Fruit fly (Drosophila melanogaster) ovary, adult (tissue): Measurements from ENCODE around the gene pinta.

Experiments
- CG17801 ChIP-seq: fragments of 200-800 bp; optimal IDR thresholded peaks from 2 replicates; lab custom pipeline; 2019; ENCODE audit warnings: missing biosample characterization, mild to moderate bottlenecking, missing genetic modification characterization, moderate library complexity; ENCODE audit not compliant: partially characterized antibody

Gene pinta

dm6 chr3R:22424602-22425190, at the start of gene pinta:
Gene pinta, minus strand, starts transcription at chr3R:22424929.
- TF ChIP-seq CG17801, result peak; percentile 57

DNA sequence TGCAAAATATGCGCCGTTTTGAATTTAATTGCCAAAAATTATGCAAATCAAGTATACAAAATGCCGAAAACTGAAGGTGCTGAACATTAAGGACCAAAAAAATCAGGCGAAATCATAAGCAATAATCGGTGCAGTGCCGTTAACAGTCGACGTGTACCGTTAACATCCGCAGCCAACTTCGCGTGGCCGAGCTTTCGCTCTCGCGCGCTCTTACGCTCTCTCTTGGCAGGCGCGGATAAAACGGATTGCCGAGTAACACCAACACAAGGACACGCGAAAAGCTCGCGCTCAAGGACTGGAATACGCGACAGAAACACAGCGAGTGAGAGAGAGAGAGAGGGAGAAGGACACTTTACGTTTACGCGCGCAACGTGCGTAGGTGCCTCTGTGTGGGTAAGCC, 45.3 kb upstream of the pinta start:
- TF ChIP-seq CG17801, result no peak

DNA sequence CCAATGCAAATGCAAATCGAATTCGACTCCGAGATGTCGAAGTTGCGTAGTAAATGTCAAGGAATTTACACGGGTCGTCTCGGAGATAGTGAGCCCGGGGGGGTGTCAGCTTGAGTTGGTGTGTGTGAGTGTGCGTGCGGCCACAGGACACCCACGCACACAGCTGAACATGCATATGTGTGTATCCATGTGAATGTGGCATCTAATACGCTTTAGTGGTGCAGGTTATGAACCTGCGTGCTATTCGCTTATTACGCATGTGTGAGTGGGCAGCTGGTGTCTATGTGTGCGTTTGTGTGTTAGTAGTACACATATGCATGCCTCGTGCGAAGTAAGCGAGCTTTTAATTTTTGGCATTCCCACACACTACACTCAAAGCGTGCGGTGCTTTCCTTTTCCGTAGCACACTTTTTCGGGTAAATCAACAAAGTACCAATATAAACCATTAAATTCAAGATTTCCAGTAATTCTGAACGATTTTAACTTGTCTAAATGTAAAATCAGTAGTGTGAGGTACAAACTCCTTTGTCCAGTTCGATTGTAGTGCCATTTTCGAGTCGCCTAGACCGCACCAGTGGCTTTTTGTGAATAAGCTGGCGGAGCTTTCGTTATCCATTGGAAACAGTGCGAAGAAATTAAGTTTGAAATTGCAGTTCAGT, 44.2 kb upstream of the pinta start:
- TF ChIP-seq CG17801, result no peak

DNA sequence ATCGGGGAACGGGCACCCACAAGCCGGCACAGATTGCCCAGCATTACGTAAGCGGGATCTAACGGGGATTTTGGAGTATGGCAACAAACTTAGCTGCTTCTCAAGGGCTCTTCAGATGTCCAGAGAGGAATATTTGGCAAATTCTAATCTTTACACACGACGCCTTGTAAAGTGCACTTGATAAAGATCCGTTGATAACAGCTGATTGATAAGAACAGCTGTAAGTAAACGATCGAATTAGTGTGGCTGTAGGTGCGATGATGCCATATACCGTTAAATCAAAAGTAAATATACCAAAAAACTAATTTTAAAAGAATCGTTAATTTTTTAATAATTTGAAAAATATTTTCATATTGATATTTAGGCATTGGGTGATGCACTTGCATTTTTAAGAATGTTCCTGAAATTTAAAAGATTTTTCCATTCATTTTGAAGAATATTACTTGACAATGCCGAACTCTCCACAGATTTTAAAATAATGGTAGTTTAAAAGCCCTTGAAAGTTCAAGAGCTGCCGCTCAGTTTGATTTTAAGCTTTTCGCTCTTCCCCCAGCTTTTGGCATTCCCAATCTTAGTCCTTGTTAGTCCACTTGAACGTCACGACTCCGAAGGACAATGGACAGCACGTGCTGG, 43.3 kb upstream of the pinta start, which contains the start of the genes CG5377 and Nrx-1:
CG5377 (minus strand) TSS at position 219 of the 633 bp plus-strand sequence.
Nrx-1 (plus strand) TSS at position 574 of the 633 bp plus-strand sequence.
- peak; percentile 32 for TF ChIP-seq CG17801

DNA sequence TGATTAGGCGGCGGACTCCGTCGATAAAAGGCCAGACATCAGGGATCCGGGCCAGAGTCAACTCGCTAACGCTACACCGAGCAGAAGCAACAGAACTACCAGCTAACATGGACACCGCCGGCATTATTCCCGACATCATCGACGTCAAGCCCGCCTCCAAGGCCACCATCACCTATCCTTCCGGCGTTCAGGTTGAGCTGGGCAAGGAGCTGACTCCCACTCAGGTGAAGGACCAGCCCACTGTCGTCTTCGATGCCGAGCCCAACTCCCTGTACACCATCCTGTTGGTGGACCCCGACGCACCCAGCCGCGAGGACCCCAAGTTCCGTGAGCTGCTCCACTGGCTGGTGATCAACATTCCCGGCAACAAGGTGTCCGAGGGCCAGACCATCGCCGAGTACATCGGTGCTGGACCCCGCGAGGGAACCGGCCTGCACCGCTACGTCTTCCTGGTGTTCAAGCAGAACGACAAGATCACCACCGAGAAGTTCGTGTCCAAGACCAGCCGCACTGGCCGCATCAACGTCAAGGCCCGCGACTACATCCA, 41.3 kb upstream of the pinta start, which contains the start of gene Pebp1:
Pebp1 (plus strand) TSS at position 51 of the 547 bp plus-strand sequence.
- TF ChIP-seq CG17801, result no peak

DNA sequence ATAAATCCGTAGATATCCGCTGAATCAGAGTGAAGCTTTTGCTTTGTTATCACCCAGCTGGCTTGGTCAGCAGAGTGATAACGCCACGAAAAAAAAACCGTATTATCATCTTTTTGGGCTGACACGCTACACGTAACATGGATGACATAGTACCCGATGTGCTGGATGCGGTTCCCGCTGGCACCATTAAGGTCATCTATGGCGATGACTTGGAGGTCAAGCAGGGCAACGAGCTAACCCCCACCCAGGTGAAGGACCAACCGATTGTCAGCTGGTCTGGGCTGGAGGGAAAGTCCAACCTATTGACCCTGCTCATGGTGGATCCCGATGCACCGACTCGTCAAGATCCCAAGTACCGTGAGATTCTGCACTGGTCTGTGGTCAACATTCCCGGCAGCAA, 40.4 kb upstream of the pinta start:
- TF ChIP-seq CG17801, result no peak

- TF ChIP-seq CG17801, result peak; percentile 49
Measured at dm6 chr3R:22464611-22465113, 39.9 kb upstream of the pinta start, which contains the start of gene CG7054. Gene CG7054, plus strand, starts transcription at chr3R:22464985.

- no peak for TF ChIP-seq CG17801
Measured at dm6 chr3R:22461673-22462585, 37.2 kb upstream of the pinta start, which contains the start of the genes Rpn7 and AP-2mu. Gene Rpn7, minus strand, starts transcription at chr3R:22462054. Gene AP-2mu, plus strand, starts transcription at chr3R:22462455.

dm6 chr3R:22456007-22456406, 31.3 kb upstream of the pinta start:
- TF ChIP-seq CG17801, result no peak

DNA sequence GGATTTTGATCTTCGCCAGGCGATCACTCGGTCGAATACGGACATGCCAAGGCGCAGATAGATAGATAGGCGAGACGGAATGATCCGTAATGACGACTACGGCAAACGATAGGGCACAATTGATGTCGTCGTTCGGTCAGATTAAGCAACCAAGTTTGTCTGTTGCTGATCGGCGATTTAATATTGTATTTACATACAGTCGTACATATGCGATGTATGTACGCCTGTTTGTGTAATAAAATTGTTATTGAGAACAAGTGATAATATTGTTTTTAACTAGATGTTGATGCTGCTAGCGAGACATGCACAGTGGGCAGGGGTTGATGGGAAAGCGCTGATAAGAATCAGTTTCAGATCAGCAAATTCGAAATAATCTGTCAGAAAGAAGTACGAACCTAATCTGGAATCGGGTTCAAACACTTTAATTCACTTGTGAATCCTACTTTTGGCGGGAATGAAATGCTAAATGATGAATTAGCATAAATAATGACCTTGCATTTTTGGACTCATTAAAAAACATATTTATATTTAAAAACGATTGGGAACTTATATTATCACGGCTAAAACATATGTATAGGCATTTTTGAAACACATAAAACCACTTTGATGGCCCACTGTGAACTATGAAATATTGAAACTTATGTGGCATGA, 30.7 kb upstream of the pinta start:
- TF ChIP-seq CG17801, result no peak

- no peak for TF ChIP-seq CG17801
Measured at dm6 chr3R:22454397-22455334, 29.9 kb upstream of the pinta start.

DNA sequence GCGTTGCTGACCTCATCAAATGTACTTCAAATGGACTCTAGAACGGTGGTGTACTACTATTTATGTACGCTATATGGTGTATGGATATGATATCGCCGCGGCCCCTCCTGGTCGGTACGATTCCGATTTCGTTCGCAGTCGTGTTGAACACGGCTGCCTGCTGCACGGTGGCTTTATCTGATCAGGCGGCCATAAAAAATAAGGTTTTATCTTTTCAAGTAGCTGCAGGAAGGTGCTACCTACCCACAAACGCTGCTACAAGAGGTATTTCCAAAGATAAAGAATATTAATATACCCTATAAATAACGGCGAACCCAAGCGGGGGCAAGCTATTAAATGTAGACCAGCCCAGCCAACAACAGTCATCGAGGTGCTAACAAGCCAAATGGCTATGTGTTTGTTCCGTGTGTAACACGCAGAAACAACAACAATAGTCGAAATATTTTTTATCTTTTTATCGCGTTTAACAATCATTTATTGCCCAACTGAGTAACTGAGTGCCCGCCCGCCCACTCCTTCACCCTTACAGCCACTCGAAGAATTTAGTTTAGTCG, 25.2 kb upstream of the pinta start:
- no peak for TF ChIP-seq CG17801

- peak; percentile 22 for TF ChIP-seq CG17801
Measured at dm6 chr3R:22447874-22448254, 23.1 kb upstream of the pinta start, which contains the start of gene CG34376. Gene CG34376, plus strand, starts transcription at chr3R:22448099.
